Worm (Caenorhabditis elegans) whole organism, young adult: ENCODE results near the gene sir-2.3.

ENCODE experiments used
- mxl-1 ChIP-seq: sonication (generic microtip); optimal IDR thresholded peaks from 2 replicates; lab custom pipeline; 2016; ENCODE audit warnings: missing genetic modification characterization, missing compliant biosample characterization
- unc-130 ChIP-seq: sonication (generic microtip); optimal IDR thresholded peaks from 2 replicates; lab custom pipeline; 2016; ENCODE audit warnings: missing genetic modification reagents, missing genetic modification characterization, missing compliant biosample characterization

- TF ChIP-seq unc-130 (GFP tag; lab: Kevin White, UChicago), result no peak
- TF ChIP-seq mxl-1 (tag; lab: Kevin White, UChicago), result no peak
Measured at ce11 chrX:13348417-13348816, 16.9 kb downstream of the sir-2.3 start.
